Worm (Caenorhabditis elegans): ENCODE data around the gene ced-5.

Gene ced-5

DNA sequence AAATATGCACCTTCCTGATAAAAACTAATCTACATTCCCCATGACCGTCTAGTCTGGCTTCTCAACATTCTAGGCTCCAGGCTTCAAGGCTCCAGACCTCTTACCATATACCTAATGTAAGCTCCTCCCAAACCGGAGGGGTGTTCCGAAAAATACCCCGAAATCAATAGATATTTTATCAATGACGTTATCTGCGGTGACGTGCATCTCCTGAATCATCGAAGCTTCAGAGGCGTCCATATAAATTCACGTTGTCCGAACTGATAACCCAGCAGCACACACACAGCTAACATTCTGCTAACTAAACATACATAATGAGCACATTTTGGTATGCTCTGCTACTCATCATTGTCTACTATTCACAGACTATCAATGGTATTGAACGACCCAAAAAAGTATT is 14.4 kb upstream of the ced-5 start, which contains the start of gene ugt-44:
Gene ugt-44, plus strand, starts transcription at position 248 of the 400 bp plus-strand sequence.
- no peak for TF ChIP-seq unc-62 (GFP tag; optimal IDR thresholded peaks at IDR 0.05)

DNA sequence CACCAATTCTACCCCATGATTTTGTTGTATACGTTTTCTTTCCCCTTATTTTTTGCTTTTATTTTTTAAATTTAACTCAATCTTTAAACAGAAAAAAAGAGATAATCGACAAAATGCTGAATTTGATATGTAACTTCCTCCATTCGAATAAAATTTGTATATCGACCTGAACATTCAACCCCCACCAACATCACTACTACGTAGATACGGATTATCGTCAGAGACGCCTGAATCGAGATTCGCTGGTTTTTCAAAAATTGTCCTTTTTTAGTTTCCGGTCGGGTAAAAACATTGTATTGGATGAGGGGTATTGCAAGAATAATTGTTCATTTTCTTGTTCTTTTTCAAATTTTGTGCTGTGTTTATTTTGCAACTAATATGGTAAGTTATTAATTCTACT is 11.4 kb upstream of the ced-5 start, which contains the start of gene bgnt-1.1:
Gene bgnt-1.1, plus strand, starts transcription at position 301 of the 400 bp plus-strand sequence.
- no peak for TF ChIP-seq unc-62 (GFP tag; optimal IDR thresholded peaks at IDR 0.05)

DNA sequence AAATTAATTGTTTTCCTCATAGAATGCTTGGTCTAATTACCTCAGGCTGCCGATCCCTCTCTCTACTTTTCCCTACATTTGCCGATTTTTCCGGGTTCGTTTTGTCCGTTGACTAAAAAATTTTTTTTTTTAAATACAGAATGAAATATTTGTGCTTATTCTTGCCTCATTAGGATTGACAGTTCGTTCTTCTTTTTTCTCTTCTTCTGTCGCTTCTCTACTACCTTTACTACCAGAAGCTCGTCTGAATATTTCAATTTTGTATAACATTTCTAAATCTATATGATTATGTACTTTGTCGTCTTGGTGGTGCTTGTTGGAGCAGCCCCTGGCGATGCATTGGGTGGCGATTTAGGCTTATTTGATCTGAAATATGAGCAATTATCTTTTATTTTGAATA is 8.7 kb upstream of the ced-5 start:
- TF ChIP-seq unc-62 (GFP tag; optimal IDR thresholded peaks at IDR 0.05): no peak

- TF ChIP-seq unc-62 (GFP tag; optimal IDR thresholded peaks at IDR 0.05): no peak
Measured at ce11 chrIV:10481695-10482094, 2.2 kb upstream of the ced-5 start, which contains the start of gene egl-21. TSS of gene egl-21 (minus strand) at chrIV:10481844.

DNA sequence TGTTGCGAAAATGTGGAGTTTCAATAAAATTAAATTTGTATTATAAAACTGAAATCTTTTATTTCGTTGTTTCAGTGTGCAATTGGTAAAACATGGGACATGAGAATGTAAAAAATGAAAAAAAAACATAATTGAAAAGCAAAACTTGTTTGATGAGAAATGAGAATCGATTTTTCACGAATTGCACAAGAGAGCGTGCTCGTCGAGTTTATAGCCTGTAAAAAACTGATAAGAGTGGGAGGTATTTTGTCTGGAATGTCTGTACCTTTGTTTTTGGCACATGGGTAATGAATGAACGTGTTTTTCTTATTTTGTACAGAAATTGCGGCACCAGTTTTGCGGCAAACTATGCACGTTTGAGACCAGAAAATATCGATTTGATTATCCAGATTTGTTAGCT is 1.3 kb upstream of the ced-5 start:
- no peak for TF ChIP-seq unc-62 (GFP tag; optimal IDR thresholded peaks at IDR 0.05)

ce11 chrIV:10489409-10489808 is 5.5 kb downstream of the ced-5 start:
- TF ChIP-seq unc-62 (GFP tag; optimal IDR thresholded peaks at IDR 0.05): no peak

ce11 chrIV:10498401-10498800 is 14.5 kb downstream of the ced-5 start:
- no peak for TF ChIP-seq unc-62 (GFP tag; optimal IDR thresholded peaks at IDR 0.05)

DNA sequence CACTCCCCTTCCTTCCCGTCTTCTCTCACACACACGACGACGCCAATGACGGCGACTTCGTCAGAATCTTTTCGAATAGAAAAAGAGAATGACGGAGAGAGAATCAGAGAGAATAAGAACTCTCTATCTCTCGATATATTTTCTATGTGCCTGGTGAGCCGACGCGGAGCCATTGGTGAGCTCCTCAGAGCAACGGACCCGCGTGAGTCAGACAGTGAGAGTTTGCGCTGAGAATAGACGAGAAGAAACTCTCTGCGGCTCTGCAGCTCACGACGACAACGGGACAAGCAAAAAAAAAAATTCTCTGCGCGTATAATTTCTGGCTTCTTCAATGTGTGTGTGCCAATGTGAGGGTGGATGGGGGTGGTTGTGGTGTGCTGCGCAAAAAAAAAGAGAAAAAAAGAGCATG is 16.0 kb downstream of the ced-5 start:
- no peak for TF ChIP-seq unc-62 (GFP tag; optimal IDR thresholded peaks at IDR 0.05)

DNA sequence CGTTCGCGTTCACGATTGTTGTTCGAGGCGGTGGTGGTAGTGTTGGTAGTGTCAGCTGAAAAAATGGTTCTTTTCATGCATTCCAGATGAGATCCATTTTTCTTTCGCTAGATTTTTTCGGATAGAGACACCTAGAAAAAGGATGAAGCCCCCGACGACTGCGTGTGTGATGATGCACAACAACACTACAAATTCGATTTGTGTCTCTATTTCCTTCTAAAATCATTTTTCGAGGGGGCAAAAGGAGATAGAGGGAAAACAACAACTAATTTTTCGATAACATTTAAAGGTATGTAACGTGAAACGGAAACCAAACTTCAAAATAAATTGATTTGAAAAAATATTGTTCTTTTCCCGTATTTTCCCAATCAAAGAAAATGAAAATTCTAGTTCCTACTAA is 16.6 kb downstream of the ced-5 start:
- no peak for TF ChIP-seq unc-62 (GFP tag; optimal IDR thresholded peaks at IDR 0.05)

- TF ChIP-seq unc-62 (GFP tag; optimal IDR thresholded peaks at IDR 0.05): no peak
Measured at ce11 chrIV:10501550-10502240, 17.8 kb downstream of the ced-5 start, which contains the start of gene tax-6. TSS of gene tax-6 (minus strand) at chrIV:10501600.

ce11 chrIV:10502345-10502744 is 18.4 kb downstream of the ced-5 start:
- no peak for TF ChIP-seq unc-62 (GFP tag; optimal IDR thresholded peaks at IDR 0.05)

DNA sequence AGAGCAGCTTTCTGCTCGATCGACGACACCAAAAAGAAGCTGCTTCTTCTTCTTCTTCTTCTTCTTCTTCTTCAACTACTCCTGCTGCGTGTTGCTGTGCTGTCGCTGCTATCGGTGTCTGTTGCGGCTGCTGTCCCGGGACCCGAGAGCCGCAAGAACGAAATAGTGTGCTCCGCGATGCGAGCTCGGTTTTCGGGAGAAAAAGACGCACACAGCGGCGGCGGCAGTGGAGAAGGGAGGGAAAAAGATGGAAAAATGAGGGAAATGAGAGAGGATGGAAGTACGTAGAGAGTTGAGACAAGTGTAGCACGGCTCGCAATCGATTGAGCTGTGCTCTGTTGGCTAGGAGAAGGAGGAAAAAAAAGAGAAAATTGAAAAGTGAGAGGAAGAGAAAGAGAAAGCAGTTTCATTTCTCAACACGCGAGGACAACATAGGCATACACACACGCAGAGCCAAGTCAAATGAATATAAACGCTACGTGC is 19.9 kb downstream of the ced-5 start:
- TF ChIP-seq unc-62 (GFP tag; optimal IDR thresholded peaks at IDR 0.05): no peak

DNA sequence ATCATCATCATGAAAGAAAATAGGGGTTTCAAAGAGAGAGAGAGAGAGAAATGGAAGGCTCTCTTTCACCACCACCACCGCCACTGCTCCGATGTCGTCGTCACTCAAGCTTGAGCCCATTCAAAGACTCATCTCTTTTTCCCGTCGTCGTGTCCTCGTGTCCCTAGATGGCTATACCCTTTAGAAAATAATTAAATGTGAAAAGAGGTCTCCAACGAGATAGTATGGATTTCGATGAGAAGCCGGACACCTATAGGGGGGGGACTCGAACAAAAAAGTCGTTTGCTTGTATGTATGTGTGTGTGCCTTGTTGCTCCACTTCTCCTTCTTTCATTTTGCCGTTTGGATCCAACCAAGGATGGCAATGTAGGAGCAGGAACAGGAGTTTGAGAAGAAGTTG is 21.1 kb downstream of the ced-5 start:
- no peak for TF ChIP-seq unc-62 (GFP tag; optimal IDR thresholded peaks at IDR 0.05)

DNA sequence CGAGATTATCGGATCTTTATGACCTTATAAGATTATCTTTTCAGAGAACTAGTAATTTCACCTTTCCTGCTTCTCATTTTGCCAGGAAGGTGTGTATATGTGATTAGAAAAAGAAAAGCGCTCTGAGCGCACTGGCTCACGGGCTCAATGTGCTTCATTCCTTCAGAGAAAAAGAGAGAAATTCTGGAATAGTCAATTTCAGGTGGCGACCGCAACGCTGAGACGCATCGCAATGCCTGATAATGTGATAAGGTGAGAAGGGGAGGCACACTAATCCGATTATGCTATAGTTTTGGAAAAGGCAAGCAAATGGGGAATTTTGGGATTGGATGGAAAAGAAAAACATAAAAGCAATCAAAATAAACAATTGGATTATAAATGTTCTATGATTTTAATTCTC is 22.1 kb downstream of the ced-5 start:
- TF ChIP-seq unc-62 (GFP tag; optimal IDR thresholded peaks at IDR 0.05): no peak

- TF ChIP-seq unc-62 (GFP tag; optimal IDR thresholded peaks at IDR 0.05): no peak
Measured at ce11 chrIV:10507586-10507985, 23.7 kb downstream of the ced-5 start.

DNA sequence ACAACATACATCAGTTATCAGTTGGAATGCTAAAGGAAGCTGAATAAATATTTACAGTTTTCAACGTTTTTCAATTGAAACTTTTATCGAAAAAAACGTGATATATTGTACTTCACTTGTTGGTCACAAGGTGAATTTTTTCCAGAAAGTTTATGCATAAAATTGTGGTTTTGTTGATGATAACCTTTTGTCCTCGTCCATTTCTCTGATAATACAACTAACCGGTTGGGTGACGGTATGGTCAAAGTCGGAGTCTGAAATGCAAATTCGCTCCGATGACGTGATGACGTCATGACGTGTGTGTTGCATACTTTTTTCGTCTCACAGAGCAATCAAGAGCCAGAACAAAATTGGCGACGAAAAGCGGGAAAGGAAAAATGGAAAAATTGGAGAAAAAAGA is 27.5 kb downstream of the ced-5 start:
- no peak for TF ChIP-seq unc-62 (GFP tag; optimal IDR thresholded peaks at IDR 0.05)

- no peak for TF ChIP-seq unc-62 (GFP tag; optimal IDR thresholded peaks at IDR 0.05)
Measured at ce11 chrIV:10512752-10513151, 28.8 kb downstream of the ced-5 start.

ce11 chrIV:10513266-10513665 is 29.4 kb downstream of the ced-5 start:
- TF ChIP-seq unc-62 (GFP tag; optimal IDR thresholded peaks at IDR 0.05): no peak

Measured in whole organism, dauer.